Fruit fly (Drosophila melanogaster) whole organism, adult: Measurements from ENCODE around the gene CG17652.

ENCODE experiments used
- CG11617 ChIP-seq: fragments of 200-800 bp; sonication (Bioruptor generic); optimal IDR thresholded peaks from 2 replicates; lab custom pipeline; 2017; ENCODE audit warnings: mild to moderate bottlenecking, missing biosample characterization, missing genetic modification reagents, missing genetic modification characterization
- CG12768 ChIP-seq: fragments of 200-800 bp; sonication (Bioruptor generic); optimal IDR thresholded peaks from 2 replicates; lab custom pipeline; 2017; ENCODE audit warnings: missing biosample characterization, missing genetic modification characterization, mild to moderate bottlenecking, moderate library complexity, missing genetic modification reagents
- CG14711 ChIP-seq: fragments of 200-800 bp; sonication (Bioruptor generic); optimal IDR thresholded peaks from 2 replicates; lab custom pipeline; 2018; ENCODE audit warnings: missing biosample characterization, mild to moderate bottlenecking, missing genetic modification characterization, moderate library complexity
- CG1620 ChIP-seq: fragments of 200-800 bp; sonication (Bioruptor generic); optimal IDR thresholded peaks from 2 replicates; lab custom pipeline; 2016; ENCODE audit warnings: missing biosample characterization, missing genetic modification characterization
- CG33017 ChIP-seq: fragments of 200-800 bp; sonication (Bioruptor generic); optimal IDR thresholded peaks from 2 replicates; lab custom pipeline; 2018; ENCODE audit warnings: missing biosample characterization, mild to moderate bottlenecking, missing genetic modification characterization, moderate library complexity
- CG5204 ChIP-seq: fragments of 200-800 bp; sonication (Bioruptor generic); optimal IDR thresholded peaks from 2 replicates; lab custom pipeline; 2016; ENCODE audit warnings: missing biosample characterization, missing genetic modification characterization
- CG7045 ChIP-seq: fragments of 200-800 bp; sonication (Bioruptor generic); optimal IDR thresholded peaks from 2 replicates; lab custom pipeline; 2017; ENCODE audit warnings: missing biosample characterization, mild to moderate bottlenecking, missing genetic modification characterization
- CG7101 ChIP-seq: fragments of 200-800 bp; sonication (Bioruptor generic); optimal IDR thresholded peaks from 2 replicates; lab custom pipeline; 2018; ENCODE audit warnings: missing biosample characterization, mild to moderate bottlenecking, missing genetic modification characterization, moderate library complexity
- Clk ChIP-seq: fragments of 200-800 bp; sonication (Bioruptor generic); optimal IDR thresholded peaks from 2 replicates; lab custom pipeline; 2017; ENCODE audit warnings: missing biosample characterization, missing genetic modification characterization
- Crg-1 ChIP-seq: fragments of 200-800 bp; sonication (Bioruptor generic); optimal IDR thresholded peaks from 2 replicates; lab custom pipeline; 2016; ENCODE audit warnings: missing biosample characterization, missing genetic modification characterization
- Hr96 ChIP-seq: fragments of 200-800 bp; sonication (Bioruptor generic); optimal IDR thresholded peaks from 2 replicates; lab custom pipeline; 2016; ENCODE audit warnings: missing biosample characterization, missing genetic modification characterization
- Mnt ChIP-seq: fragments of 200-800 bp; sonication (Bioruptor generic); optimal IDR thresholded peaks from 2 replicates; lab custom pipeline; 2016; ENCODE audit warnings: missing biosample characterization, mild to moderate bottlenecking, missing genetic modification characterization
- bab1 ChIP-seq: fragments of 200-800 bp; sonication (Bioruptor generic); optimal IDR thresholded peaks from 3 replicates; lab custom pipeline; 2019; ENCODE audit warnings: missing biosample characterization, mild to moderate bottlenecking, missing genetic modification characterization, moderate library complexity
- cic ChIP-seq: fragments of 200-800 bp; sonication (Bioruptor generic); optimal IDR thresholded peaks from 2 replicates; lab custom pipeline; 2017; ENCODE audit warnings: missing biosample characterization, mild to moderate bottlenecking, missing genetic modification characterization, moderate library complexity
- cnc ChIP-seq, 2 experiments: fragments of >200 bp; optimal IDR thresholded peaks; 2 replicates each; lab custom pipeline; 2017
- kay ChIP-seq: fragments of 200-800 bp; sonication (Bioruptor generic); peaks from one replicate; lab custom pipeline; 2016; ENCODE audit warnings: missing biosample characterization, missing genetic modification characterization, borderline replicate concordance
- ovo ChIP-seq: fragments of 200-800 bp; sonication (Bioruptor generic); optimal IDR thresholded peaks from 2 replicates; lab custom pipeline; 2016; ENCODE audit warnings: missing biosample characterization, missing genetic modification characterization
- pad ChIP-seq: fragments of 200-800 bp; sonication (Bioruptor generic); optimal IDR thresholded peaks from 3 replicates; lab custom pipeline; 2017; ENCODE audit warnings: missing biosample characterization, missing genetic modification characterization, mild to moderate bottlenecking, moderate library complexity, missing genetic modification reagents
- tj ChIP-seq: fragments of 200-800 bp; sonication (Bioruptor generic); optimal IDR thresholded peaks from 3 replicates; lab custom pipeline; 2017; ENCODE audit warnings: missing biosample characterization, mild to moderate bottlenecking, missing genetic modification characterization, moderate library complexity
- toe ChIP-seq: fragments of 200-800 bp; sonication (Bioruptor generic); optimal IDR thresholded peaks from 2 replicates; lab custom pipeline; 2016; ENCODE audit warnings: missing biosample characterization, missing genetic modification characterization

Gene CG17652

dm6 chr2L:1738054-1738453, 5.9 kb upstream of the CG17652 start:
- no peak for TF ChIP-seq pad (GFP tag; lab: Kevin White, UChicago)

dm6 chr2L:1737057-1737581, 5.0 kb upstream of the CG17652 start:
- TF ChIP-seq Clk (GFP tag; lab: Kevin White, UChicago) = no peak
- peak; percentile 10 for TF ChIP-seq CG33017
- TF ChIP-seq cnc (optimal IDR thresholded peaks at IDR 0.05; lab: Kevin White, UChicago) = no peak
- TF ChIP-seq ovo = no peak
- TF ChIP-seq Hr96 = peak; percentile 26
- no peak for TF ChIP-seq toe (GFP tag; lab: Kevin White, UChicago)
- TF ChIP-seq CG12768 (GFP tag; lab: Kevin White, UChicago) = no peak
- no peak for TF ChIP-seq cic (GFP tag; lab: Kevin White, UChicago)
- no peak for TF ChIP-seq CG1620 (GFP tag; lab: Kevin White, UChicago)
- TF ChIP-seq CG14711 (tag; lab: Kevin White, UChicago) = peak; percentile 67
- TF ChIP-seq kay = no peak
- no peak for TF ChIP-seq CG11617 (GFP tag; lab: Kevin White, UChicago)
- peak; percentile 71 for TF ChIP-seq bab1 (GFP tag; lab: Kevin White, UChicago)
- peak; percentile 57 for TF ChIP-seq pad (GFP tag; lab: Kevin White, UChicago)
- TF ChIP-seq CG7045 (GFP tag; lab: Kevin White, UChicago) = no peak
- peak; percentile 70 for TF ChIP-seq Mnt
- peak; percentile 35 for TF ChIP-seq tj (GFP tag; lab: Kevin White, UChicago)
- TF ChIP-seq Crg-1 (GFP tag; lab: Kevin White, UChicago) = no peak
- TF ChIP-seq CG7101 (tag; lab: Kevin White, UChicago) = peak; percentile 50
- peak; percentile 21 for TF ChIP-seq CG5204 (GFP tag; lab: Kevin White, UChicago)

- TF ChIP-seq CG14711 (tag; lab: Kevin White, UChicago) = no peak
- no peak for TF ChIP-seq cnc (optimal IDR thresholded peaks at IDR 0.05; lab: Kevin White, UChicago)
- no peak for TF ChIP-seq cic (GFP tag; lab: Kevin White, UChicago)
- TF ChIP-seq Crg-1 (GFP tag; lab: Kevin White, UChicago) = no peak
- TF ChIP-seq CG12768 (GFP tag; lab: Kevin White, UChicago) = no peak
- TF ChIP-seq CG7045 (GFP tag; lab: Kevin White, UChicago) = no peak
- TF ChIP-seq Hr96 = no peak
- no peak for TF ChIP-seq Mnt
- TF ChIP-seq bab1 (GFP tag; lab: Kevin White, UChicago) = no peak
- no peak for TF ChIP-seq Clk (GFP tag; lab: Kevin White, UChicago)
- TF ChIP-seq CG1620 (GFP tag; lab: Kevin White, UChicago) = no peak
- TF ChIP-seq CG7101 (tag; lab: Kevin White, UChicago) = no peak
- TF ChIP-seq ovo = no peak
- no peak for TF ChIP-seq CG5204 (GFP tag; lab: Kevin White, UChicago)
- no peak for TF ChIP-seq pad (GFP tag; lab: Kevin White, UChicago)
- TF ChIP-seq toe (GFP tag; lab: Kevin White, UChicago) = no peak
- TF ChIP-seq kay = no peak
- TF ChIP-seq CG33017 = no peak
- no peak for TF ChIP-seq tj (GFP tag; lab: Kevin White, UChicago)
- no peak for TF ChIP-seq CG11617 (GFP tag; lab: Kevin White, UChicago)
These were observed 3.0 kb upstream of the CG17652 start for dm6 chr2L:1735133-1735532.

dm6 chr2L:1733155-1733813, 1.1 kb upstream of the CG17652 start:
- no peak for TF ChIP-seq ovo
- TF ChIP-seq CG5204 (GFP tag; lab: Kevin White, UChicago) = no peak
- TF ChIP-seq tj (GFP tag; lab: Kevin White, UChicago) = no peak
- no peak for TF ChIP-seq CG1620 (GFP tag; lab: Kevin White, UChicago)
- TF ChIP-seq bab1 (GFP tag; lab: Kevin White, UChicago) = no peak
- no peak for TF ChIP-seq kay
- no peak for TF ChIP-seq CG7101 (tag; lab: Kevin White, UChicago)
- TF ChIP-seq cnc (optimal IDR thresholded peaks at IDR 0.05; lab: Kevin White, UChicago) = no peak

dm6 chr2L:1730914-1731313, 1.2 kb downstream of the CG17652 start:
- TF ChIP-seq toe (GFP tag; lab: Kevin White, UChicago) (no peak), CG1620 (GFP tag; lab: Kevin White, UChicago) (no peak), bab1 (GFP tag; lab: Kevin White, UChicago) (no peak), kay (no peak), CG33017 (peak; percentile 64), CG7101 (tag; lab: Kevin White, UChicago) (peak; percentile 5), Clk (GFP tag; lab: Kevin White, UChicago) (no peak), CG7045 (GFP tag; lab: Kevin White, UChicago) (peak; percentile 43), cic (GFP tag; lab: Kevin White, UChicago) (peak; percentile 89), CG11617 (GFP tag; lab: Kevin White, UChicago) (peak; percentile 53), Mnt (peak; percentile 58)

dm6 chr2L:1729607-1730011, 2.5 kb downstream of the CG17652 start, which contains the start of the genes Eno and CG31937:
TSS of gene Eno (minus strand) at chr2L:1729636.
TSS of gene CG31937 (plus strand) at chr2L:1729887.
- TF ChIP-seq ovo (no peak), bab1 (GFP tag; lab: Kevin White, UChicago) (peak; percentile 77), CG7045 (GFP tag; lab: Kevin White, UChicago) (peak; percentile 46), toe (GFP tag; lab: Kevin White, UChicago) (peak; percentile 83), cnc (optimal IDR thresholded peaks at IDR 0.05; lab: Kevin White, UChicago) (no peak), CG5204 (GFP tag; lab: Kevin White, UChicago) (peak; percentile 77), CG1620 (GFP tag; lab: Kevin White, UChicago) (peak; percentile 81), Crg-1 (GFP tag; lab: Kevin White, UChicago) (peak; percentile 83), CG12768 (GFP tag; lab: Kevin White, UChicago) (peak; percentile 57), Clk (GFP tag; lab: Kevin White, UChicago) (peak; percentile 34), CG11617 (GFP tag; lab: Kevin White, UChicago) (peak; percentile 72), cic (GFP tag; lab: Kevin White, UChicago) (peak; percentile 52), kay (no peak), Mnt (peak; percentile 80), Hr96 (peak; percentile 59), pad (GFP tag; lab: Kevin White, UChicago) (peak; percentile 23), tj (GFP tag; lab: Kevin White, UChicago) (peak; percentile 35), CG33017 (peak; percentile 74), CG7101 (tag; lab: Kevin White, UChicago) (peak; percentile 81), CG14711 (tag; lab: Kevin White, UChicago) (peak; percentile 30)
